Fruit fly (Drosophila melanogaster) whole organism, embryonic: ENCODE results near the gene Kdm3.

Experiments
- Awh ChIP-seq: fragments of 200-800 bp; sonication (Bioruptor generic); IDR thresholded peaks from 2 replicates; pipeline ENCODE4, ENCODE4 v1.3.6; 2022; ENCODE audit warnings: missing biosample characterization, missing genetic modification characterization
- Bdp1 ChIP-seq: fragments of 200-800 bp; sonication (Bioruptor generic); optimal IDR thresholded peaks from 3 replicates; lab custom pipeline; 2016; ENCODE audit warnings: missing biosample characterization, missing genetic modification characterization
- CG10147 ChIP-seq: fragments of 200-800 bp; sonication (Bioruptor generic); optimal IDR thresholded peaks from 2 replicates; lab custom pipeline; 2019; ENCODE audit warnings: missing biosample characterization, mild to moderate bottlenecking, missing genetic modification characterization, moderate library complexity
- CG12155 ChIP-seq: fragments of 200-800 bp; sonication (Bioruptor generic); optimal IDR thresholded peaks from 3 replicates; lab custom pipeline; 2016; ENCODE audit warnings: missing biosample characterization, missing genetic modification characterization
- CG12236 ChIP-seq: fragments of 200-800 bp; sonication (Bioruptor generic); optimal IDR thresholded peaks from 2 replicates; lab custom pipeline; 2016; ENCODE audit warnings: missing biosample characterization, missing genetic modification characterization
- CG13123 ChIP-seq: fragments of 200-800 bp; sonication (Bioruptor generic); optimal IDR thresholded peaks from 2 replicates; lab custom pipeline; 2016; ENCODE audit warnings: missing biosample characterization, missing genetic modification characterization
- CG14710 ChIP-seq: fragments of 200-800 bp; sonication (Bioruptor generic); optimal IDR thresholded peaks from 3 replicates; lab custom pipeline; 2019; ENCODE audit warnings: missing biosample characterization, mild to moderate bottlenecking, missing genetic modification characterization, moderate library complexity
- CG15514 ChIP-seq: fragments of 200-800 bp; sonication (Bioruptor generic); optimal IDR thresholded peaks from 3 replicates; lab custom pipeline; 2017; ENCODE audit warnings: missing biosample characterization, missing genetic modification characterization, mild to moderate bottlenecking, moderate library complexity, missing genetic modification reagents
- CG16863 ChIP-seq: fragments of 200-800 bp; sonication (Bioruptor generic); optimal IDR thresholded peaks from 3 replicates; lab custom pipeline; 2016; ENCODE audit warnings: missing biosample characterization, missing genetic modification characterization
- CG17186 ChIP-seq: fragments of 200-800 bp; sonication (Bioruptor generic); optimal IDR thresholded peaks from 3 replicates; lab custom pipeline; 2017; ENCODE audit warnings: missing biosample characterization, missing genetic modification reagents, missing genetic modification characterization
- CG17829 ChIP-seq: fragments of 200-800 bp; optimal IDR thresholded peaks from 2 replicates; lab custom pipeline; 2019; ENCODE audit warnings: missing biosample characterization, mild to moderate bottlenecking, missing genetic modification characterization, moderate library complexity
- CG18599 ChIP-seq: fragments of 200-800 bp; sonication (Bioruptor generic); optimal IDR thresholded peaks from 3 replicates; lab custom pipeline; 2017; ENCODE audit warnings: missing biosample characterization, missing genetic modification characterization, mild to moderate bottlenecking, moderate library complexity, missing genetic modification reagents
- CG2712 ChIP-seq: fragments of 200-800 bp; optimal IDR thresholded peaks from 3 replicates; lab custom pipeline; 2019; ENCODE audit warnings: missing biosample characterization, mild to moderate bottlenecking, missing genetic modification characterization, moderate library complexity
- CG30020 ChIP-seq: fragments of 200-800 bp; optimal IDR thresholded peaks from 2 replicates; lab custom pipeline; 2019; ENCODE audit warnings: missing biosample characterization, mild to moderate bottlenecking, missing genetic modification characterization, moderate library complexity
- CG34224 ChIP-seq: fragments of 200-800 bp; sonication (Bioruptor generic); IDR thresholded peaks from 3 replicates; pipeline ENCODE4 v1.3.6; 2022; ENCODE audit warnings: missing biosample characterization, missing genetic modification characterization; ENCODE audit not compliant: partially characterized antibody
- CG5245 ChIP-seq: fragments of 200-800 bp; sonication (Bioruptor generic); optimal IDR thresholded peaks from 3 replicates; lab custom pipeline; 2016; ENCODE audit warnings: missing biosample characterization, missing genetic modification characterization
- CG7556 ChIP-seq: fragments of 200-800 bp; sonication (Bioruptor generic); optimal IDR thresholded peaks from 2 replicates; lab custom pipeline; 2017; ENCODE audit warnings: missing biosample characterization, mild to moderate bottlenecking, missing genetic modification characterization
- CG7839 ChIP-seq: fragments of 200-800 bp; sonication (Bioruptor generic); optimal IDR thresholded peaks from 3 replicates; lab custom pipeline; 2018; ENCODE audit warnings: missing biosample characterization, mild to moderate bottlenecking, missing genetic modification characterization, moderate library complexity
- CG9727 ChIP-seq: fragments of 200-800 bp; sonication (Bioruptor generic); optimal IDR thresholded peaks from 3 replicates; lab custom pipeline; 2017; ENCODE audit warnings: missing biosample characterization, mild to moderate bottlenecking, missing genetic modification characterization
- CHES-1-like ChIP-seq: fragments of 200-800 bp; sonication (Bioruptor generic); optimal IDR thresholded peaks from 2 replicates; lab custom pipeline; 2016; ENCODE audit warnings: missing biosample characterization, missing genetic modification characterization
- CkIIα-i1 ChIP-seq: fragments of 200-800 bp; sonication (Bioruptor generic); IDR thresholded peaks from 2 replicates; pipeline ENCODE4 v1.3.6; 2022; ENCODE audit warnings: missing biosample characterization, missing genetic modification characterization
- Dad ChIP-seq: fragments of 200-800 bp; sonication (Bioruptor generic); optimal IDR thresholded peaks from 3 replicates; lab custom pipeline; 2016; ENCODE audit warnings: missing biosample characterization, missing genetic modification characterization
- Dek ChIP-seq: fragments of 200-800 bp; sonication (Bioruptor generic); optimal IDR thresholded peaks from 3 replicates; lab custom pipeline; 2019; ENCODE audit warnings: missing biosample characterization, mild to moderate bottlenecking, missing genetic modification characterization, moderate library complexity
- E2f1 ChIP-seq: fragments of 200-800 bp; sonication (Bioruptor generic); IDR thresholded peaks from 2 replicates; pipeline ENCODE4 v1.3.6; 2022; ENCODE audit warnings: missing biosample characterization, missing genetic modification characterization
- Fer3 ChIP-seq: fragments of 200-800 bp; sonication (Bioruptor generic); optimal IDR thresholded peaks from 2 replicates; lab custom pipeline; 2018; ENCODE audit warnings: missing biosample characterization, mild to moderate bottlenecking, missing genetic modification characterization, moderate library complexity
- Myb ChIP-seq: fragments of 200-800 bp; sonication (Bioruptor generic); optimal IDR thresholded peaks from 2 replicates; lab custom pipeline; 2016; ENCODE audit warnings: missing biosample characterization, missing genetic modification characterization
- Opbp ChIP-seq: fragments of 200-800 bp; sonication (Bioruptor generic); IDR thresholded peaks from 3 replicates; pipeline ENCODE4 v1.3.6; 2022; ENCODE audit warnings: missing biosample characterization, missing genetic modification characterization; ENCODE audit not compliant: partially characterized antibody
- Ravus ChIP-seq: fragments of 200-800 bp; sonication (Bioruptor generic); IDR thresholded peaks from 2 replicates; pipeline ENCODE4 v1.3.6; 2022; ENCODE audit warnings: missing biosample characterization, missing genetic modification characterization
- Spps ChIP-seq: fragments of 200-800 bp; sonication (Bioruptor generic); optimal IDR thresholded peaks from 2 replicates; lab custom pipeline; 2018; ENCODE audit warnings: missing biosample characterization, mild to moderate bottlenecking, missing genetic modification characterization
- Sry-β ChIP-seq: fragments of 200-800 bp; sonication (Bioruptor generic); optimal IDR thresholded peaks from 2 replicates; lab custom pipeline; 2018; ENCODE audit warnings: missing biosample characterization, mild to moderate bottlenecking, missing genetic modification characterization, moderate library complexity
- Sry-δ ChIP-seq: fragments of 200-800 bp; sonication (Bioruptor generic); optimal IDR thresholded peaks from 2 replicates; lab custom pipeline; 2016; ENCODE audit warnings: missing biosample characterization, missing genetic modification characterization
- Tbp ChIP-seq: fragments of >200 bp; optimal IDR thresholded peaks from 2 replicates; lab custom pipeline; 2018; ENCODE audit warnings: missing biosample characterization, missing genetic modification characterization
- al ChIP-seq: fragments of 200-800 bp; sonication (Bioruptor generic); IDR thresholded peaks from 2 replicates; pipeline ENCODE4 v1.3.6; 2022; ENCODE audit warnings: missing biosample characterization, missing genetic modification characterization
- ash1 ChIP-seq: fragments of 200-800 bp; sonication (Bioruptor generic); optimal IDR thresholded peaks from 2 replicates; lab custom pipeline; 2018; ENCODE audit warnings: missing biosample characterization, mild to moderate bottlenecking, missing genetic modification characterization
- bsh ChIP-seq, 2 experiments: fragments of 200-800 bp; sonication (Bioruptor generic); optimal IDR thresholded peaks; 2 replicates each; lab custom pipeline; 2017 to 2018; ENCODE audit warnings: mild to moderate bottlenecking in 2 of 2, missing biosample characterization in 2 of 2, missing genetic modification characterization in 2 of 2, moderate library complexity in 1 of 2
- cas ChIP-seq: fragments of 200-800 bp; sonication (Bioruptor generic); IDR thresholded peaks from 2 replicates; pipeline ENCODE4 v1.3.6; 2022; ENCODE audit warnings: missing biosample characterization, missing genetic modification characterization
- chm ChIP-seq: fragments of 200-800 bp; sonication (Bioruptor generic); IDR thresholded peaks from 2 replicates; pipeline ENCODE4 v1.3.6; 2022; ENCODE audit warnings: missing biosample characterization, missing genetic modification characterization
- gce ChIP-seq: fragments of 200-800 bp; sonication (Bioruptor generic); IDR thresholded peaks from 3 replicates; pipeline ENCODE4 v1.3.6; 2022; ENCODE audit warnings: missing biosample characterization, missing genetic modification characterization
- lilli ChIP-seq: fragments of 200-800 bp; sonication (Bioruptor generic); optimal IDR thresholded peaks from 3 replicates; lab custom pipeline; 2016; ENCODE audit warnings: missing biosample characterization, missing genetic modification characterization
- lola ChIP-seq, 3 experiments: fragments of >200 bp in 2 of 3; fragments of 200-800 bp in 1 of 3; sonication (Bioruptor generic) in 1 of 3; optimal IDR thresholded peaks; 2 replicates each; lab custom pipeline; 2017 to 2019; ENCODE audit warnings: missing biosample characterization in 3 of 3, missing genetic modification characterization in 3 of 3, mild to moderate bottlenecking in 1 of 3, moderate library complexity in 1 of 3
- luna ChIP-seq: fragments of 200-800 bp; sonication (Bioruptor generic); optimal IDR thresholded peaks from 2 replicates; lab custom pipeline; 2016; ENCODE audit warnings: missing biosample characterization, missing genetic modification characterization
- nmo ChIP-seq: fragments of 200-800 bp; sonication (Bioruptor generic); optimal IDR thresholded peaks from 2 replicates; lab custom pipeline; 2018; ENCODE audit warnings: missing biosample characterization, mild to moderate bottlenecking, missing genetic modification characterization, moderate library complexity
- org-1 ChIP-seq: fragments of 200-800 bp; sonication (Bioruptor generic); optimal IDR thresholded peaks from 2 replicates; lab custom pipeline; 2017; ENCODE audit warnings: missing biosample characterization, missing genetic modification characterization
- repo ChIP-seq: fragments of 200-800 bp; sonication (Bioruptor generic); optimal IDR thresholded peaks from 2 replicates; lab custom pipeline; 2016; ENCODE audit warnings: missing biosample characterization, missing genetic modification characterization
- sens-2 ChIP-seq: fragments of 200-800 bp; sonication (Bioruptor generic); IDR thresholded peaks from 2 replicates; pipeline ENCODE4 v1.3.6; 2022; ENCODE audit warnings: missing biosample characterization, missing genetic modification characterization
- slp2 ChIP-seq: fragments of 200-800 bp; sonication (Bioruptor generic); optimal IDR thresholded peaks from 2 replicates; lab custom pipeline; 2016; ENCODE audit warnings: missing biosample characterization, missing genetic modification characterization
- so ChIP-seq: fragments of 200-800 bp; sonication (Bioruptor generic); IDR thresholded peaks from 3 replicates; pipeline ENCODE4 v1.3.6; 2022; ENCODE audit warnings: missing biosample characterization, missing genetic modification characterization
- sug ChIP-seq: fragments of 200-800 bp; optimal IDR thresholded peaks from 2 replicates; lab custom pipeline; 2019; ENCODE audit warnings: missing biosample characterization, mild to moderate bottlenecking, missing genetic modification characterization, moderate library complexity
- unpg ChIP-seq: fragments of 200-800 bp; sonication (Bioruptor generic); optimal IDR thresholded peaks from 3 replicates; lab custom pipeline; 2018; ENCODE audit warnings: missing biosample characterization, mild to moderate bottlenecking, missing genetic modification characterization, moderate library complexity
- vfl ChIP-seq: fragments of 200-800 bp; sonication (Bioruptor generic); optimal IDR thresholded peaks from 2 replicates; lab custom pipeline; 2016; ENCODE audit warnings: missing biosample characterization, missing genetic modification characterization
- zfh1 ChIP-seq: fragments of 200-800 bp; sonication (Bioruptor generic); IDR thresholded peaks from 3 replicates; pipeline ENCODE4 v1.3.6; 2022; ENCODE audit warnings: missing biosample characterization, missing genetic modification characterization

Kdm3 gene

dm6 chr3R:9510070-9510518 is 5.7 kb upstream of the Kdm3 start, which contains the start of gene rump (continued):
- TF ChIP-seq CG13123 (GFP tag; lab: Kevin White, UChicago) (no peak), cas (GFP tag; lab: Robert Waterston, UW) (no peak), bsh (GFP tag; optimal IDR thresholded peaks at IDR 0.05; lab: Kevin White, UChicago) (peak in 1 of 2 experiments; percentile 13), CG7839 (no peak), CG7556 (no peak), CG16863 (GFP tag; lab: Kevin White, UChicago) (peak; percentile 2), Dad (GFP tag; lab: Kevin White, UChicago) (no peak), vfl (peak; percentile 34), CG9727 (no peak), Sry-δ (GFP tag; lab: Kevin White, UChicago) (peak; percentile 98), lola (GFP tag; optimal IDR thresholded peaks at IDR 0.05; lab: Kevin White, UChicago) (no peak), luna (GFP tag; lab: Kevin White, UChicago) (no peak), Myb (GFP tag; lab: Kevin White, UChicago) (peak; percentile 23), Bdp1 (GFP tag; lab: Kevin White, UChicago) (no peak), CG30020 (peak; percentile 40), CG12155 (GFP tag; lab: Kevin White, UChicago) (no peak), lilli (GFP tag; lab: Kevin White, UChicago) (peak; percentile 43), ash1 (GFP tag; lab: Kevin White, UChicago) (no peak), CG34224 (no peak), repo (GFP tag; lab: Kevin White, UChicago) (no peak), Opbp (GFP tag; lab: Robert Waterston, UW) (no peak), chm (no peak), Spps (tag; lab: Kevin White, UChicago) (no peak), zfh1 (GFP tag; lab: Robert Waterston, UW) (no peak), CG14710 (tag; lab: Kevin White, UChicago) (peak; percentile 77), CG5245 (GFP tag; lab: Kevin White, UChicago) (no peak), unpg (no peak), Awh (GFP tag; lab: Robert Waterston, UW) (no peak), Fer3 (tag; lab: Kevin White, UChicago) (no peak), Ravus (GFP tag; lab: Robert Waterston, UW) (no peak), Dek (no peak), org-1 (GFP tag; lab: Kevin White, UChicago) (no peak), CG18599 (GFP tag; lab: Kevin White, UChicago) (no peak), gce (GFP tag; lab: Robert Waterston, UW) (no peak), CkIIα-i1 (GFP tag; lab: Robert Waterston, UW) (no peak), sug (tag; lab: Kevin White, UChicago) (peak; percentile 32), CG17829 (tag; lab: Kevin White, UChicago) (peak; percentile 54), CG15514 (peak; percentile 58), nmo (GFP tag; lab: Kevin White, UChicago) (peak; percentile 46), sens-2 (GFP tag; lab: Robert Waterston, UW) (no peak), CG10147 (GFP tag; lab: Kevin White, UChicago) (peak; percentile 8), Sry-β (peak; percentile 54), slp2 (GFP tag; lab: Kevin White, UChicago) (no peak), so (GFP tag; lab: Robert Waterston, UW) (no peak), CG2712 (tag; lab: Kevin White, UChicago) (peak; percentile 48), CG17186 (peak; percentile 71), E2f1 (GFP tag; lab: Robert Waterston, UW) (no peak), CG12236 (no peak), CHES-1-like (GFP tag; lab: Kevin White, UChicago) (peak; percentile 49), Tbp (GFP tag; lab: Kevin White, UChicago) (peak; percentile 2), al (GFP tag; lab: Robert Waterston, UW) (no peak)
